Fruit fly (Drosophila melanogaster) whole organism, wandering third instar larva: Measurements from ENCODE around the gene CG13917.
A peak's percentile ranks its signal among the peaks of the same experiment; 100 is the strongest.

Experiments used
- Abd-B ChIP-seq: fragments of >200 bp; optimal IDR thresholded peaks from 2 replicates; lab custom pipeline; 2017; ENCODE audit warnings: missing biosample characterization, missing genetic modification characterization
- CrebA ChIP-seq: fragments of 200-800 bp; sonication (Bioruptor generic); optimal IDR thresholded peaks from 2 replicates; lab custom pipeline; 2016; ENCODE audit warnings: missing biosample characterization, mild to moderate bottlenecking, missing genetic modification characterization, borderline replicate concordance
- Dfd ChIP-seq: fragments of >200 bp; optimal IDR thresholded peaks from 2 replicates; lab custom pipeline; 2017; ENCODE audit warnings: missing biosample characterization, missing genetic modification characterization
- Dif ChIP-seq: fragments of 200-275, 200-300 bp; sonication (Bioruptor generic); optimal IDR thresholded peaks from 2 replicates; lab custom pipeline; 2018; ENCODE audit warnings: missing biosample characterization, missing genetic modification characterization; ENCODE audit not compliant: partially characterized antibody
- GATAd ChIP-seq: sonication (Bioruptor generic); optimal IDR thresholded peaks from 2 replicates; lab custom pipeline; 2016; ENCODE audit warnings: missing biosample characterization, missing genetic modification characterization
- HLH106 ChIP-seq: fragments of 200-800 bp; optimal IDR thresholded peaks from 3 replicates; lab custom pipeline; 2019; ENCODE audit warnings: missing biosample characterization, mild to moderate bottlenecking, missing genetic modification characterization, moderate library complexity
- Hnf4 ChIP-seq: fragments of 200-800 bp; sonication (Bioruptor generic); optimal IDR thresholded peaks from 2 replicates; lab custom pipeline; 2016; ENCODE audit warnings: missing biosample characterization, mild to moderate bottlenecking, missing genetic modification characterization
- Hr78 ChIP-seq: fragments of >200 bp; optimal IDR thresholded peaks from 2 replicates; lab custom pipeline; 2017; ENCODE audit warnings: missing biosample characterization, missing genetic modification characterization
- Hr83 ChIP-seq: fragments of 200-300 bp; sonication (Bioruptor generic); optimal IDR thresholded peaks from 2 replicates; lab custom pipeline; 2016; ENCODE audit warnings: missing biosample characterization, mild to moderate bottlenecking, missing genetic modification characterization, moderate library complexity; ENCODE audit not compliant: poor library complexity, severe bottlenecking
- Jra ChIP-seq: sonication (Bioruptor generic); optimal IDR thresholded peaks from 2 replicates; lab custom pipeline; 2016; ENCODE audit warnings: missing biosample characterization, missing genetic modification characterization
- Mio ChIP-seq: sonication (Bioruptor generic); optimal IDR thresholded peaks from 2 replicates; lab custom pipeline; 2016; ENCODE audit warnings: missing biosample characterization, missing genetic modification characterization
- Myc ChIP-seq: fragments of >200 bp; optimal IDR thresholded peaks from 2 replicates; lab custom pipeline; 2017
- N ChIP-seq: fragments of >200 bp; optimal IDR thresholded peaks from 2 replicates; lab custom pipeline; 2018; ENCODE audit warnings: missing biosample characterization, missing external identifiers, missing genetic modification characterization
- OdsH ChIP-seq: fragments of 200-800 bp; sonication (Bioruptor generic); optimal IDR thresholded peaks from 2 replicates; lab custom pipeline; 2016; ENCODE audit warnings: missing biosample characterization, mild to moderate bottlenecking, missing genetic modification characterization
- Sp1 ChIP-seq: fragments of 200-800 bp; sonication (Bioruptor generic); optimal IDR thresholded peaks from 3 replicates; lab custom pipeline; 2019; ENCODE audit warnings: missing biosample characterization, mild to moderate bottlenecking, missing genetic modification characterization, moderate library complexity
- Vsx2 ChIP-seq: fragments of 200-300, 225-300 bp; sonication (Bioruptor generic); optimal IDR thresholded peaks from 2 replicates; lab custom pipeline; 2018; ENCODE audit warnings: missing biosample characterization, missing genetic modification characterization; ENCODE audit not compliant: partially characterized antibody
- br ChIP-seq: fragments of 200-800 bp; sonication (Bioruptor generic); optimal IDR thresholded peaks from 2 replicates; lab custom pipeline; 2016; ENCODE audit warnings: missing biosample characterization, missing genetic modification characterization
- brk ChIP-seq: fragments of 200-800 bp; sonication (Bioruptor generic); optimal IDR thresholded peaks from 2 replicates; lab custom pipeline; 2016; ENCODE audit warnings: missing biosample characterization, mild to moderate bottlenecking, missing genetic modification characterization
- dl ChIP-seq, 2 experiments: fragments of 175-275, 200-275 bp in 1 of 2; fragments of 200-275 bp in 1 of 2; sonication (Bioruptor generic); optimal IDR thresholded peaks; lab custom pipeline; 2018; ENCODE audit warnings: mild to moderate bottlenecking in 2 of 2, missing biosample characterization in 2 of 2, missing genetic modification characterization in 2 of 2, moderate library complexity in 2 of 2; ENCODE audit not compliant: partially characterized antibody in 2 of 2, insufficient read depth in 1 of 2
- dmrt93B ChIP-seq: fragments of 200-800 bp; sonication (Bioruptor generic); optimal IDR thresholded peaks from 2 replicates; lab custom pipeline; 2018; ENCODE audit warnings: missing biosample characterization, mild to moderate bottlenecking, missing genetic modification characterization
- dsf ChIP-seq: sonication (Bioruptor generic); optimal IDR thresholded peaks from 2 replicates; lab custom pipeline; 2016; ENCODE audit warnings: missing biosample characterization, missing genetic modification characterization, borderline replicate concordance
- ey ChIP-seq: fragments of 200-800 bp; sonication (Bioruptor generic); optimal IDR thresholded peaks from 2 replicates; lab custom pipeline; 2016; ENCODE audit warnings: missing biosample characterization, missing genetic modification characterization
- foxo ChIP-seq, 2 experiments: fragments of 200-800 bp; sonication (Bioruptor generic); optimal IDR thresholded peaks; 2 replicates in 1 of 2; 3 replicates in 1 of 2; lab custom pipeline; 2016 to 2017; ENCODE audit warnings: missing biosample characterization in 2 of 2, missing genetic modification characterization in 2 of 2
- fru ChIP-seq: fragments of 200-800 bp; sonication (Bioruptor generic); optimal IDR thresholded peaks from 3 replicates; lab custom pipeline; 2016; ENCODE audit warnings: missing biosample characterization, mild to moderate bottlenecking, missing genetic modification characterization
- h ChIP-seq: fragments of 200-800 bp; sonication (Bioruptor generic); optimal IDR thresholded peaks from 3 replicates; lab custom pipeline; 2016; ENCODE audit warnings: missing biosample characterization, mild to moderate bottlenecking, missing genetic modification characterization
- jim ChIP-seq: fragments of 175-275, 200-325 bp; sonication (Bioruptor generic); optimal IDR thresholded peaks from 2 replicates; lab custom pipeline; 2016; ENCODE audit warnings: missing biosample characterization, mild to moderate bottlenecking, missing genetic modification characterization
- lola ChIP-seq: fragments of >200 bp; optimal IDR thresholded peaks from 2 replicates; lab custom pipeline; 2017; ENCODE audit warnings: missing biosample characterization, missing genetic modification characterization
- pan ChIP-seq: fragments of >200 bp; optimal IDR thresholded peaks from 2 replicates; lab custom pipeline; 2017
- psq ChIP-seq: fragments of 200-800 bp; sonication (Bioruptor generic); optimal IDR thresholded peaks from 3 replicates; lab custom pipeline; 2017; ENCODE audit warnings: missing biosample characterization, mild to moderate bottlenecking, missing genetic modification characterization, moderate library complexity
- rgr ChIP-seq: fragments of 200-800 bp; sonication (Bioruptor generic); optimal IDR thresholded peaks from 3 replicates; lab custom pipeline; 2016; ENCODE audit warnings: missing biosample characterization, mild to moderate bottlenecking, missing genetic modification characterization
- sage ChIP-seq: fragments of 200-800 bp; sonication (Bioruptor generic); optimal IDR thresholded peaks from 2 replicates; lab custom pipeline; 2016; ENCODE audit warnings: missing biosample characterization, mild to moderate bottlenecking, missing genetic modification characterization
- sv ChIP-seq: fragments of 200-800 bp; sonication (Bioruptor generic); optimal IDR thresholded peaks from 3 replicates; lab custom pipeline; 2016; ENCODE audit warnings: missing biosample characterization, missing genetic modification characterization
- tai ChIP-seq: sonication (Bioruptor generic); optimal IDR thresholded peaks from 2 replicates; lab custom pipeline; 2016; ENCODE audit warnings: missing biosample characterization, missing genetic modification characterization
- usp ChIP-seq: fragments of >200 bp; optimal IDR thresholded peaks from 2 replicates; lab custom pipeline; 2017; ENCODE audit warnings: missing biosample characterization, missing genetic modification characterization
- woc ChIP-seq: sonication (Bioruptor generic); optimal IDR thresholded peaks from 2 replicates; lab custom pipeline; 2016; ENCODE audit warnings: missing biosample characterization, mild to moderate bottlenecking, missing genetic modification characterization

The CG13917 gene

dm6 chr3L:1580194-1580593, 3.7 kb downstream of the CG13917 start:
- TF ChIP-seq Dfd (GFP tag; lab: Kevin White, UChicago) (no peak), h (GFP tag; lab: Kevin White, UChicago) (no peak), dsf (GFP tag; lab: Kevin White, UChicago) (no peak), Dif (GFP tag; lab: Kevin White, UChicago) (no peak), N (GFP tag; lab: Kevin White, UChicago) (no peak), ey (GFP tag; lab: Kevin White, UChicago) (no peak), OdsH (GFP tag; lab: Kevin White, UChicago) (no peak), sage (GFP tag; lab: Kevin White, UChicago) (no peak), Hr83 (no peak), br (no peak), tai (no peak), psq (GFP tag; lab: Kevin White, UChicago) (no peak), lola (GFP tag; lab: Kevin White, UChicago) (no peak), Sp1 (GFP tag; lab: Kevin White, UChicago) (no peak), Mio (GFP tag; lab: Kevin White, UChicago) (no peak)

- no peak for TF ChIP-seq psq (GFP tag; lab: Kevin White, UChicago)
- TF ChIP-seq Hnf4 (GFP tag; lab: Kevin White, UChicago), result no peak
- no peak for TF ChIP-seq foxo (GFP tag; optimal IDR thresholded peaks at IDR 0.05; lab: Kevin White, UChicago)
- no peak for TF ChIP-seq pan (lab: Kevin White, UChicago)
- no peak for TF ChIP-seq lola (GFP tag; lab: Kevin White, UChicago)
- no peak for TF ChIP-seq Abd-B
- TF ChIP-seq N (GFP tag; lab: Kevin White, UChicago), result no peak
- TF ChIP-seq OdsH (GFP tag; lab: Kevin White, UChicago), result no peak
- TF ChIP-seq Myc (lab: Kevin White, UChicago), result no peak
- no peak for TF ChIP-seq Dfd (GFP tag; lab: Kevin White, UChicago)
- TF ChIP-seq jim, result no peak
- no peak for TF ChIP-seq CrebA
- no peak for TF ChIP-seq sv (GFP tag; lab: Kevin White, UChicago)
- no peak for TF ChIP-seq dmrt93B (GFP tag; lab: Kevin White, UChicago)
- TF ChIP-seq Sp1 (GFP tag; lab: Kevin White, UChicago), result no peak
- TF ChIP-seq ey (GFP tag; lab: Kevin White, UChicago), result no peak
- TF ChIP-seq dl (GFP tag; optimal IDR thresholded peaks at IDR 0.05; lab: Kevin White, UChicago; ENCODE audit: insufficient read depth in 1 of 2, partially characterized antibody in 2 of 2), result no peak
- TF ChIP-seq Hr78 (GFP tag; lab: Kevin White, UChicago), result no peak
- TF ChIP-seq brk (GFP tag; lab: Kevin White, UChicago), result no peak
These were observed 4.3 kb downstream of the CG13917 start for dm6 chr3L:1580821-1581220.

- TF ChIP-seq dl (GFP tag; optimal IDR thresholded peaks at IDR 0.05; lab: Kevin White, UChicago; ENCODE audit: insufficient read depth in 1 of 2, partially characterized antibody in 2 of 2) (no peak), OdsH (GFP tag; lab: Kevin White, UChicago) (peak; percentile 15), Sp1 (GFP tag; lab: Kevin White, UChicago) (no peak), N (GFP tag; lab: Kevin White, UChicago) (no peak), foxo (GFP tag; optimal IDR thresholded peaks at IDR 0.05; lab: Kevin White, UChicago) (peak in 1 of 2 experiments; percentile 48), rgr (GFP tag; lab: Kevin White, UChicago) (peak; percentile 27), Dfd (GFP tag; lab: Kevin White, UChicago) (no peak), Myc (lab: Kevin White, UChicago) (no peak), tai (peak; percentile 4), sv (GFP tag; lab: Kevin White, UChicago) (no peak), pan (lab: Kevin White, UChicago) (no peak), ey (GFP tag; lab: Kevin White, UChicago) (peak; percentile 23), br (peak; percentile 8), jim (no peak), Abd-B (no peak), h (GFP tag; lab: Kevin White, UChicago) (peak; percentile 50), Dif (GFP tag; lab: Kevin White, UChicago) (no peak), dsf (GFP tag; lab: Kevin White, UChicago) (no peak), fru (GFP tag; lab: Kevin White, UChicago) (peak; percentile 32)
These were observed 7.5 kb downstream of the CG13917 start for dm6 chr3L:1584003-1584402.

- TF ChIP-seq foxo (GFP tag; optimal IDR thresholded peaks at IDR 0.05; lab: Kevin White, UChicago) (peak in 1 of 2 experiments; percentile 39), OdsH (GFP tag; lab: Kevin White, UChicago) (no peak), Sp1 (GFP tag; lab: Kevin White, UChicago) (peak; percentile 0), Dfd (GFP tag; lab: Kevin White, UChicago) (no peak), jim (no peak), woc (GFP tag; lab: Kevin White, UChicago) (peak; percentile 72), usp (GFP tag; lab: Kevin White, UChicago) (no peak), Hr83 (no peak), dmrt93B (GFP tag; lab: Kevin White, UChicago) (peak; percentile 61), Vsx2 (GFP tag; lab: Kevin White, UChicago) (no peak), dsf (GFP tag; lab: Kevin White, UChicago) (no peak), Myc (lab: Kevin White, UChicago) (no peak), sv (GFP tag; lab: Kevin White, UChicago) (no peak), tai (no peak), lola (GFP tag; lab: Kevin White, UChicago) (no peak), CrebA (no peak), Hnf4 (GFP tag; lab: Kevin White, UChicago) (no peak), rgr (GFP tag; lab: Kevin White, UChicago) (no peak), Abd-B (no peak), br (peak; percentile 46), psq (GFP tag; lab: Kevin White, UChicago) (no peak), h (GFP tag; lab: Kevin White, UChicago) (peak; percentile 78), Jra (GFP tag; lab: Kevin White, UChicago) (no peak), Hr78 (GFP tag; lab: Kevin White, UChicago) (no peak), GATAd (GFP tag; lab: Kevin White, UChicago) (no peak), Mio (GFP tag; lab: Kevin White, UChicago) (no peak), brk (GFP tag; lab: Kevin White, UChicago) (no peak), pan (lab: Kevin White, UChicago) (no peak), Dif (GFP tag; lab: Kevin White, UChicago) (no peak), ey (GFP tag; lab: Kevin White, UChicago) (peak; percentile 38), HLH106 (peak; percentile 72)
These were observed 8.3 kb downstream of the CG13917 start for dm6 chr3L:1584781-1585180.
